Fruit fly (Drosophila melanogaster): ENCODE data around the gene mge.

The mge gene

DNA sequence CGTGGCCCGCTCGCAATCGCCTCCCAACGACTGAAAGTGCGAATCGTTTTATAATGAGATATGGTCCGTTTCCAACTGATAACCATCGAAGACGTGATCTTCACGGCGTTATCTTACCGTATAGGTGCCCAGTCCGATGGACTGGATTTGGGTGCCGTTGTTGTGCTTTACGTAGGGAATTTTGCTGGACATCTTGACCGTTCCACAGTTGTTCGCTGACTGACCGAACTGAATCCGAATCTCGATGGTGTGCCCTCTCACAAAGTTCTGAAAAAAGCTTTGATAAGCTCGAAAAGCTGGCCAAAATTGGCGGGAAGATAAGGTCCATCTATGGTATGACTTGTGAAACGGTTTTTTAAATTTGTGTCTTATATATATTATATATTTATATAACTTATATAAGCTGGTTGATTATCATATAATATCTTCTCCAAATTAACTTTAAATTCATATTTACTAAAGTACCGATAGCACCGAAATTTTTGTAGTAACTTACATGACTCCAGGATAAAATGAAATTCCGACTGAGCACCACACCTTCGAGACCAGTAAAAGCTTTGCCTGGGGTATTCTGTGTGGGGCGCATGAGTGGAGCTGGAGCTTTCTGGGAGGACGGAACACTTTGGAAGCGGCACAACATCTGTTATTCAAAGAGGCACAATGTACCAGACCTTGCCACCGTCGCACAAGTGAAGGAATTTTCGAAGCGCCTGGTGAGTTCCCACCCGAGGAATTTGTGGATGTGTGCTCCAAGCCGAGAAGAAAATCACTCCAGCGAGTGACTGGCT is 32.7 kb upstream of the mge start, which contains the start of the genes CG10863 and CG14982 (continued):
- TF ChIP-seq Meics (GFP tag; optimal IDR thresholded peaks at IDR 0.05) (no peak), CG30431 (GFP tag; optimal IDR thresholded peaks at IDR 0.05) (no peak), CG10959 (GFP tag; IDR thresholded peaks at IDR 0.05) (no peak), lbe (GFP tag; optimal IDR thresholded peaks at IDR 0.05) (peak; percentile 8), corto (GFP tag; optimal IDR thresholded peaks at IDR 0.05) (no peak), zen2 (GFP tag; IDR thresholded peaks at IDR 0.05; ENCODE audit: partially characterized antibody) (no peak), al (GFP tag; IDR thresholded peaks at IDR 0.05) (no peak), fu2 (GFP tag; optimal IDR thresholded peaks at IDR 0.05) (no peak), Deaf1 (tag; optimal IDR thresholded peaks at IDR 0.05) (peak; percentile 90), CG16863 (GFP tag; optimal IDR thresholded peaks at IDR 0.05) (no peak), salm (tag; optimal IDR thresholded peaks at IDR 0.05) (no peak), CG7987 (GFP tag; optimal IDR thresholded peaks at IDR 0.05) (peak; percentile 20), CTCF (GFP tag; optimal IDR thresholded peaks at IDR 0.05) (peak; percentile 35), dm (GFP tag; optimal IDR thresholded peaks at IDR 0.05) (no peak), CG7839 (tag; optimal IDR thresholded peaks at IDR 0.05) (no peak), CG8944 (GFP tag; optimal IDR thresholded peaks at IDR 0.05) (no peak), CG2712 (tag; optimal IDR thresholded peaks at IDR 0.05) (no peak), gfzf (GFP tag; optimal IDR thresholded peaks at IDR 0.05) (no peak), NC2α (GFP tag; optimal IDR thresholded peaks at IDR 0.05) (no peak), CG6791 (GFP tag; IDR thresholded peaks at IDR 0.05; ENCODE audit: partially characterized antibody) (no peak), twi (tag; optimal IDR thresholded peaks at IDR 0.05) (no peak), Camta (GFP tag; optimal IDR thresholded peaks at IDR 0.05) (no peak), CG11560 (tag; IDR thresholded peaks at IDR 0.05) (no peak), sima (GFP tag; optimal IDR thresholded peaks at IDR 0.05) (no peak), caup (GFP tag; optimal IDR thresholded peaks at IDR 0.05; ENCODE audit: severe bottlenecking) (peak; percentile 9), CG12769 (tag; optimal IDR thresholded peaks at IDR 0.05) (no peak), CG17385 (GFP tag; optimal IDR thresholded peaks at IDR 0.05) (no peak), chn (GFP tag; optimal IDR thresholded peaks at IDR 0.05) (no peak), shn (GFP tag; optimal IDR thresholded peaks at IDR 0.05) (no peak), slbo (GFP tag; IDR thresholded peaks at IDR 0.05) (peak; percentile 31; the same call in 1 of the 2 replicates), ken (GFP tag; IDR thresholded peaks at IDR 0.05) (no peak), gsb (GFP tag; IDR thresholded peaks at IDR 0.05) (no peak), BtbVII (GFP tag; optimal IDR thresholded peaks at IDR 0.05) (peak; percentile 26), ERR (GFP tag; optimal IDR thresholded peaks at IDR 0.05) (peak; percentile 33), zfh1 (GFP tag; IDR thresholded peaks at IDR 0.05) (no peak), CG2889 (GFP tag; IDR thresholded peaks at IDR 0.05) (no peak), Vsx1 (GFP tag; optimal IDR thresholded peaks at IDR 0.05) (no peak), Bgb (GFP tag; IDR thresholded peaks at IDR 0.05; ENCODE audit: partially characterized antibody) (peak; percentile 50; the same call in 1 of the 2 replicates), pnt (GFP tag; optimal IDR thresholded peaks at IDR 0.05) (no peak), CG11696 (GFP tag; IDR thresholded peaks at IDR 0.05) (no peak), ro (GFP tag; IDR thresholded peaks at IDR 0.05) (no peak), Poxn (GFP tag; IDR thresholded peaks at IDR 0.05) (no peak), CG8924 (tag; optimal IDR thresholded peaks at IDR 0.05) (no peak), Nf-YB (GFP tag; optimal IDR thresholded peaks at IDR 0.05) (no peak), CG13624 (GFP tag; optimal IDR thresholded peaks at IDR 0.05) (no peak), Nf-YC (tag; optimal IDR thresholded peaks at IDR 0.05) (peak; percentile 4), trem (tag; optimal IDR thresholded peaks at IDR 0.05) (no peak), amos (GFP tag; IDR thresholded peaks at IDR 0.05; ENCODE audit: partially characterized antibody) (peak; percentile 29; the same call in 1 of the 2 replicates), HmgZ (tag; optimal IDR thresholded peaks at IDR 0.05) (peak; percentile 64), slp2 (GFP tag; optimal IDR thresholded peaks at IDR 0.05) (no peak), Med (GFP tag) (peak; percentile 83)

Data from whole organism, embryonic.